Worm (Caenorhabditis elegans) whole organism, L3 larva: Measurements from ENCODE around the gene elo-5.

Experiments used
- aly-2 ChIP-seq: fragments of 150-350 bp; optimal IDR thresholded peaks from 2 replicates; lab custom pipeline; 2014; ENCODE audit warnings: missing biosample characterization, missing genetic modification characterization
- ama-1 ChIP-seq: fragments of 150-350 bp; optimal IDR thresholded peaks from 2 replicates; lab custom pipeline; 2018
- ceh-16 ChIP-seq: sonication (generic microtip); optimal IDR thresholded peaks from 2 replicates; lab custom pipeline; 2017; ENCODE audit warnings: missing biosample characterization, missing genetic modification characterization
- ceh-28 ChIP-seq: fragments of 150-350 bp; optimal IDR thresholded peaks from 2 replicates; lab custom pipeline; 2014; ENCODE audit warnings: missing biosample characterization, missing genetic modification reagents, missing genetic modification characterization
- ceh-9 ChIP-seq: sonication (generic microtip); optimal IDR thresholded peaks from 2 replicates; lab custom pipeline; 2018; ENCODE audit warnings: missing biosample characterization, missing genetic modification characterization
- daf-12 ChIP-seq: fragments of 150-350 bp; optimal IDR thresholded peaks from 2 replicates; lab custom pipeline; 2014; ENCODE audit warnings: missing biosample characterization, missing genetic modification reagents, missing genetic modification characterization
- egl-27 ChIP-seq: sonication (generic microtip); optimal IDR thresholded peaks from 4 replicates; lab custom pipeline; 2017; ENCODE audit warnings: missing biosample characterization, missing genetic modification reagents, missing genetic modification characterization
- egl-5 ChIP-seq: fragments of 150-350 bp; optimal IDR thresholded peaks from 2 replicates; lab custom pipeline; 2017; ENCODE audit warnings: missing biosample characterization, missing genetic modification reagents, missing genetic modification characterization, inconsistent platforms
- elt-1 ChIP-seq: fragments of 150-350 bp; optimal IDR thresholded peaks from 2 replicates; lab custom pipeline; 2014; ENCODE audit warnings: missing biosample characterization, missing genetic modification characterization
- elt-2 ChIP-seq: sonication (generic microtip); optimal IDR thresholded peaks from 2 replicates; lab custom pipeline; 2016; ENCODE audit warnings: missing genetic modification reagents, mild to moderate bottlenecking, missing genetic modification characterization, missing compliant biosample characterization
- elt-3 ChIP-seq, 3 experiments: fragments of 150-350 bp in 1 of 3; sonication (generic microtip) in 2 of 3; optimal IDR thresholded peaks; 2 replicates in 2 of 3; 4 replicates in 1 of 3; lab custom pipeline; 2014 to 2017; ENCODE audit warnings: missing biosample characterization in 3 of 3, missing genetic modification characterization in 3 of 3
- eor-1 ChIP-seq, 2 experiments: fragments of 150-350 bp; optimal IDR thresholded peaks; 2 replicates each; lab custom pipeline; 2014 to 2018; ENCODE audit warnings: missing biosample characterization in 2 of 2, missing genetic modification characterization in 2 of 2
- fkh-2 ChIP-seq: fragments of 150-350 bp; optimal IDR thresholded peaks from 2 replicates; lab custom pipeline; 2014; ENCODE audit warnings: missing biosample characterization, missing genetic modification reagents, missing genetic modification characterization
- hmg-11 ChIP-seq: sonication (generic microtip); optimal IDR thresholded peaks from 2 replicates; lab custom pipeline; 2016; ENCODE audit warnings: missing genetic modification characterization, missing compliant biosample characterization
- lin-39 ChIP-seq: fragments of 150-350 bp; optimal IDR thresholded peaks from 2 replicates; lab custom pipeline; 2018; ENCODE audit warnings: missing biosample characterization, missing genetic modification reagents, missing genetic modification characterization
- lsy-12 ChIP-seq: sonication (generic microtip); optimal IDR thresholded peaks from 2 replicates; lab custom pipeline; 2016; ENCODE audit warnings: mild to moderate bottlenecking, missing genetic modification characterization, missing compliant biosample characterization
- mdl-1 ChIP-seq: fragments of 150-350 bp; optimal IDR thresholded peaks from 2 replicates; lab custom pipeline; 2014; ENCODE audit warnings: missing biosample characterization, missing genetic modification characterization
- mml-1 ChIP-seq: fragments of 150-350 bp; sonication (generic microtip); optimal IDR thresholded peaks from 3 replicates; lab custom pipeline; 2014; ENCODE audit warnings: missing biosample characterization, missing genetic modification characterization
- nhr-11 ChIP-seq: fragments of 150-350 bp; optimal IDR thresholded peaks from 2 replicates; lab custom pipeline; 2014; ENCODE audit warnings: missing biosample characterization, missing genetic modification characterization
- nhr-23 ChIP-seq: fragments of 150-350 bp; optimal IDR thresholded peaks from 2 replicates; lab custom pipeline; 2014; ENCODE audit warnings: missing biosample characterization, missing genetic modification reagents, missing genetic modification characterization
- nhr-25 ChIP-seq: sonication (generic microtip); optimal IDR thresholded peaks from 2 replicates; lab custom pipeline; 2017; ENCODE audit warnings: missing biosample characterization, missing genetic modification characterization
- nhr-28 ChIP-seq: fragments of 150-350 bp; optimal IDR thresholded peaks from 2 replicates; lab custom pipeline; 2014; ENCODE audit warnings: missing biosample characterization, missing genetic modification characterization
- nhr-43 ChIP-seq: sonication (generic microtip); optimal IDR thresholded peaks from 2 replicates; lab custom pipeline; 2016; ENCODE audit warnings: mild to moderate bottlenecking, missing genetic modification characterization, missing compliant biosample characterization; ENCODE audit not compliant: poor library complexity, severe bottlenecking
- nhr-67 ChIP-seq: fragments of 150-350 bp; optimal IDR thresholded peaks from 2 replicates; lab custom pipeline; 2014; ENCODE audit warnings: missing biosample characterization, missing genetic modification characterization
- nhr-76 ChIP-seq: fragments of 150-350 bp; sonication (generic microtip); optimal IDR thresholded peaks from 5 replicates; lab custom pipeline; 2014; ENCODE audit warnings: missing biosample characterization, missing genetic modification characterization
- nhr-77 ChIP-seq: fragments of 150-350 bp; optimal IDR thresholded peaks from 2 replicates; lab custom pipeline; 2014; ENCODE audit warnings: missing biosample characterization, missing genetic modification characterization
- pqm-1 ChIP-seq: fragments of 150-350 bp; optimal IDR thresholded peaks from 2 replicates; lab custom pipeline; 2017; ENCODE audit warnings: missing biosample characterization, missing genetic modification characterization, inconsistent platforms
- sea-2 ChIP-seq: fragments of 150-350 bp; sonication (generic microtip); optimal IDR thresholded peaks from 4 replicates; lab custom pipeline; 2014; ENCODE audit warnings: missing biosample characterization, missing genetic modification reagents, missing genetic modification characterization
- skn-1 ChIP-seq: fragments of 150-350 bp; optimal IDR thresholded peaks from 2 replicates; lab custom pipeline; 2014; ENCODE audit warnings: missing biosample characterization, missing genetic modification characterization
- snpc-4 ChIP-seq: fragments of 150-350 bp; optimal IDR thresholded peaks from 2 replicates; lab custom pipeline; 2014; ENCODE audit warnings: missing biosample characterization, missing genetic modification characterization
- tbx-2 ChIP-seq: sonication (generic microtip); optimal IDR thresholded peaks from 2 replicates; lab custom pipeline; 2016; ENCODE audit warnings: mild to moderate bottlenecking, missing genetic modification characterization, missing compliant biosample characterization
- zag-1 ChIP-seq: fragments of 150-350 bp; optimal IDR thresholded peaks from 2 replicates; lab custom pipeline; 2014; ENCODE audit warnings: missing biosample characterization, missing genetic modification characterization
- ztf-4 ChIP-seq: fragments of 150-350 bp; optimal IDR thresholded peaks from 2 replicates; lab custom pipeline; 2014; ENCODE audit warnings: missing biosample characterization, missing genetic modification characterization

elo-5 gene

DNA sequence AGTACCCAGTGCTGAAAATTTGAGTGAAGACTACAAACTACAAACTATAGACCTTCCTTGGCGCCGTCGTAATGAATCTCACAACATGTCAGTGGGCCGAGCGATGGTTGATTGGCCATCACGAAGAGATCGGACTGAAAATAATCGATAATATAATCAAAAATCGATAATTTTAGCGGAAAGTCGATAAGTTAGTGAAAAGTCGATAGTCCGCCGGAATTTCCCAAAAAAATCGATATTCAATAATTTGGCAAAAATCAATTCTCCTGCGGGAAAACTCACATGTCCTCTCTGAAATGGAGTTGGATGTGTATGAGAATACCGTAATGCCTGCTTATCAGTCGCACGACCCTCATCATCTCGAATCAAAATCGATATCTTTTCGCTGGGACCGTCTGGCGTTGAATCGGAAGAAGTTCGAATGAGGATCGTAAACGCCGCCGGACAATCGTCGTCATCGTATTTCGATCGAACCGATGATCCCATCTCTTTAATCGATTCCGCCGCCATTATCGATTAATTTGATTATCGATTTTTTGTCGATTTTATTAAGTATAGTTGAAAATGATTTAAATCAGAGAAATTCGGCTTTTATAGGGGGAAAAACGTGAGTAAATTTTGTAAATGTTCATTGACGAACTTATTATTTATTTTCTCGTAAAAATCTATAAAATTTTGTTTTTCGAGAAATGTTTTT lies 34.9 kb upstream of the elo-5 start, which contains the start of gene ZK616.8:
ZK616.8 (minus strand) TSS at position 553 of the 697 bp plus-strand sequence.
- TF ChIP-seq pqm-1 (tag; lab: Kevin White, UChicago) (no peak), ceh-28 (peak; percentile 61)

DNA sequence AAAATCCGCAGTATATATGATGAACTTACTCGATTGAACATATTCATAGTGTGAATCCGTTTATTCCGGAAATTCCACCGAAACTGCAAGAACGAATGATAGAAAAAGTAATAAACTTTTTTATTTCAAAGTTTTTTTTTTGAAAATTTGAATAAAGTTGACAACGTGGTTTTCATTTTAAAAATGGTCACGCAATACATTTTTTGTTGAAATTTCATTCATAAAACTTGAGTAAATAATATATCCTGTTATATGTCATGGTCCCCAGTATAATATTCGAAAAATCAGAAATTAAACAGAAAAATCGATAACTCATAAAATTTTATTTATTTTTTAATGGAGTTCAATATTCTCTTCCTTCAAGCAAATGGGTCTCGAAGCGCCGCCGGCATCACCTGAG lies 34.2 kb upstream of the elo-5 start, which contains the start of gene ZK616.65:
ZK616.65 (minus strand) TSS at position 101 of the 400 bp plus-strand sequence.
- TF ChIP-seq nhr-76 (tag; lab: Kevin White, UChicago): no peak
- TF ChIP-seq nhr-77 (tag; lab: Kevin White, UChicago): no peak
- no peak for TF ChIP-seq zag-1 (tag; lab: Kevin White, UChicago)
- no peak for TF ChIP-seq nhr-25
- no peak for TF ChIP-seq nhr-28
- TF ChIP-seq, all 47 proteins: peak for 0

DNA sequence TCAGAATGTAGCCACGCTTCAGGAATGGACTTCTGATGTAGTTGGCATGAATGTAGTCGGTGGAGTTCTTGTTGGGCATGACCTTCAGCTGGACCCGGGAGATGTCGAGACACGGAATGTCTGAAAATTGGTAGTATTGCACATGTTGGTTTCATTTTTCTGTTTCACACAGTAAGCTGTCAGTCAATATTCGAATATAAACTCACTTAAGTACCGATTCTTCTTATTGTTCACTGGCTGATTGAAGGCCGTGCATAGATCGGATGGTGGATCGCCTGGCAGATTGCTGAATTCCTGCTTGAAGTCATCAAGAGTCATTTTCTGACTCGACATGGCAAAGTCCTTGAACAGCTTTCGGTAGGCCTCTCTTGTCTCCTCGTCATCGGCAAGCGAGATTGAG lies 32.2 kb upstream of the elo-5 start:
- TF ChIP-seq nhr-28 (no peak), ama-1 (lab: Kevin White, UChicago) (no peak), nhr-67 (tag; lab: Kevin White, UChicago) (no peak), ceh-16 (tag; lab: Kevin White, UChicago) (no peak), pqm-1 (tag; lab: Kevin White, UChicago) (no peak), daf-12 (tag; lab: Kevin White, UChicago) (no peak), nhr-23 (tag; lab: Kevin White, UChicago) (no peak), zag-1 (tag; lab: Kevin White, UChicago) (no peak), egl-5 (tag; lab: Kevin White, UChicago) (no peak), lsy-12 (no peak), elt-3 (tag; optimal IDR thresholded peaks at IDR 0.05; lab: Kevin White, UChicago) (no peak), elt-1 (tag; lab: Kevin White, UChicago) (no peak), hmg-11 (tag; lab: Kevin White, UChicago) (no peak), nhr-76 (tag; lab: Kevin White, UChicago) (no peak), lin-39 (tag; lab: Kevin White, UChicago) (no peak)

DNA sequence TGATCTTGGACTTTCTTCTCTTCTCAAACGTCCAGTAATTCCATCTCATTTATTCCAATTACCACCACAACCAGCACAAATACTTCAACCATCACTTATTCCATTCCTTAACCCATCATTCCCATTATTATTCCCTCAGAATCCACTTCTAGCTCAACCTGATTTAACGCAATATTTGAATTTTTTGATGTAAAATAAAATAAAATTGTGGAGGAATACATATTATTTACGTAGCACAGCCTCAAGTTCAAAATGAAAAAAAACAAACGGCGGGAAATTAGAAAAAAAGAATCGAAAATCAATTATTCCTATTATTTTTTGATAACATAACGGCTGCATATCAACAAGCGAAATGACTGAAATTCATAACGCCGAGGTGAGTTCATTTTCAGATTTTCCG lies 28.4 kb upstream of the elo-5 start, which contains the start of gene ZK616.61:
ZK616.61 (plus strand) TSS at position 301 of the 400 bp plus-strand sequence.
- no peak for TF ChIP-seq mdl-1 (tag; lab: Kevin White, UChicago)
- TF ChIP-seq lsy-12: no peak
- no peak for TF ChIP-seq elt-2 (tag; lab: Kevin White, UChicago)
- TF ChIP-seq fkh-2: no peak
- no peak for TF ChIP-seq nhr-67 (tag; lab: Kevin White, UChicago)
- no peak for TF ChIP-seq nhr-43 (tag; lab: Kevin White, UChicago)
- no peak for TF ChIP-seq nhr-28
- no peak for TF ChIP-seq hmg-11 (tag; lab: Kevin White, UChicago)
- TF ChIP-seq skn-1: no peak
- no peak for TF ChIP-seq tbx-2 (tag; lab: Kevin White, UChicago)
- TF ChIP-seq nhr-11 (tag; lab: Kevin White, UChicago): no peak
- no peak for TF ChIP-seq nhr-76 (tag; lab: Kevin White, UChicago)
- TF ChIP-seq, all 47 proteins: peak for 0

DNA sequence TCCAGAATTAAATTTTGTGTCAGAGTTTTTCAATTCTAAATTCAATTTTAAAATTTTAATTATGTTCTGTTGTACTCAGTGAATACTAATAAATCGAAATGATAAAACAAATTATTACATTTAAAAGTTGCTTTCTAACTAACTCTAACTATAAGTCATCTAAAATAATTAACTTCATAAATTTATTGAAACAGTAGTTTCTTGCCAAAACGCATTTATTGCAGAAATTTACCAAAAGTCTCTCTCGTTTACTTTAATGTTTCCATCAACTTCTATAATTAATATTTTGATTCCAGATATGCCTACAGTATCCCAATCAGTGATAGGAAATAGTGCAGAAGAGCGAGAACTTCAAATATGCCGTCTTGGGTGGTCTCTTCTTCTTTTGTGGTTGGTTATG lies 23.7 kb upstream of the elo-5 start, which contains the start of gene ZK616.1:
ZK616.1 (plus strand) TSS at position 301 of the 400 bp plus-strand sequence.
- TF ChIP-seq lin-39 (tag; lab: Kevin White, UChicago): no peak
- TF ChIP-seq ztf-4 (tag; lab: Kevin White, UChicago): no peak
- no peak for TF ChIP-seq snpc-4 (tag; lab: Kevin White, UChicago)
- TF ChIP-seq ceh-9 (tag; lab: Kevin White, UChicago): no peak
- no peak for TF ChIP-seq mml-1 (tag; lab: Kevin White, UChicago)
- no peak for TF ChIP-seq sea-2
- no peak for TF ChIP-seq eor-1 (tag; optimal IDR thresholded peaks at IDR 0.05; lab: Kevin White, UChicago)
- no peak for TF ChIP-seq egl-27 (tag; lab: Kevin White, UChicago)
- TF ChIP-seq elt-3 (tag; optimal IDR thresholded peaks at IDR 0.05; lab: Kevin White, UChicago): no peak
- no peak for TF ChIP-seq aly-2 (tag; lab: Kevin White, UChicago)
- no peak for TF ChIP-seq pqm-1 (tag; lab: Kevin White, UChicago)
